Worm (Caenorhabditis elegans) whole organism, young adult: ENCODE measurements around the gene pmt-1.

Source experiments
- F55B11.4 ChIP-seq: sonication (generic microtip); optimal IDR thresholded peaks from 2 replicates; lab custom pipeline; 2016; ENCODE audit warnings: missing compliant biosample characterization, missing genetic modification characterization, borderline replicate concordance; ENCODE audit not compliant: insufficient read depth
- K12H6.12 ChIP-seq: fragments of 200-800 bp; sonication (Bioruptor generic); optimal IDR thresholded peaks from 2 replicates; lab custom pipeline; 2018; ENCODE audit warnings: mild to moderate bottlenecking, missing genetic modification characterization, missing compliant biosample characterization
- bed-2 ChIP-seq: fragments of 200-800 bp; sonication (Bioruptor generic); IDR thresholded peaks from 2 replicates; pipeline ENCODE4 v1.3.6; 2022; ENCODE audit warnings: missing genetic modification reagents, missing genetic modification characterization, missing compliant biosample characterization
- cebp-1 ChIP-seq, 2 experiments: fragments of 200-800 bp in 1 of 2; sonication (Bioruptor generic) in 1 of 2; sonication (generic microtip) in 1 of 2; IDR thresholded peaks in 1 of 2; optimal IDR thresholded peaks in 1 of 2; 2 replicates each; pipeline versions ENCODE4 v1.3.6 to Lab custom; 2017 to 2022; ENCODE audit warnings: missing compliant biosample characterization in 2 of 2, missing genetic modification characterization in 2 of 2, mild to moderate bottlenecking in 1 of 2, missing genetic modification reagents in 1 of 2, moderate library complexity in 1 of 2
- cebp-2 ChIP-seq: fragments of 200-800 bp; sonication (Bioruptor generic); IDR thresholded peaks from 2 replicates; pipeline ENCODE4 v1.3.6; 2022; ENCODE audit warnings: missing genetic modification characterization, missing compliant biosample characterization
- ceh-79 ChIP-seq: sonication (generic microtip); optimal IDR thresholded peaks from 2 replicates; lab custom pipeline; 2017; ENCODE audit warnings: mild to moderate bottlenecking, missing genetic modification characterization, missing compliant biosample characterization
- chd-7 ChIP-seq: sonication (generic microtip); optimal IDR thresholded peaks from 2 replicates; lab custom pipeline; 2016; ENCODE audit warnings: mild to moderate bottlenecking, missing genetic modification characterization, moderate library complexity, missing compliant biosample characterization
- madf-6 ChIP-seq: fragments of 200-800 bp; sonication (Bioruptor generic); IDR thresholded peaks from 2 replicates; pipeline ENCODE4 v1.3.6; 2022; ENCODE audit warnings: missing genetic modification reagents, missing genetic modification characterization, missing compliant biosample characterization
- nfya-1 ChIP-seq: sonication (generic microtip); optimal IDR thresholded peaks from 2 replicates; lab custom pipeline; 2017; ENCODE audit warnings: antibody characterized with exemption, missing compliant biosample characterization, missing genetic modification characterization, borderline replicate concordance; ENCODE audit not compliant: insufficient read depth
- ztf-6 ChIP-seq: fragments of 200-800 bp; sonication (Bioruptor generic); IDR thresholded peaks from 2 replicates; pipeline ENCODE4 v1.3.6; 2022; ENCODE audit warnings: missing genetic modification reagents, missing genetic modification characterization, missing compliant biosample characterization

- TF ChIP-seq K12H6.12 (tag; lab: Kevin White, UChicago) (no peak), cebp-1 (GFP tag; IDR thresholded peaks at IDR 0.05; lab: Robert Waterston, UW) (no peak), cebp-1 (tag; optimal IDR thresholded peaks at IDR 0.05; lab: Kevin White, UChicago) (no peak), nfya-1 (tag; lab: Kevin White, UChicago) (no peak), bed-2 (GFP tag; lab: Robert Waterston, UW) (no peak), F55B11.4 (tag; lab: Kevin White, UChicago) (no peak), ztf-6 (GFP tag; lab: Robert Waterston, UW) (no peak), ceh-79 (tag; lab: Kevin White, UChicago) (no peak), chd-7 (tag; lab: Kevin White, UChicago) (no peak), cebp-2 (no peak), madf-6 (GFP tag; lab: Robert Waterston, UW) (no peak)
Measured at ce11 chrII:5311746-5312145, 29.4 kb upstream of the pmt-1 start, which contains the start of gene gcy-12.
